Fruit fly (Drosophila melanogaster): Measurements from ENCODE around the gene Osi8.

Osi8 gene

dm6 chr3R:6244035-6244434, 10.9 kb upstream of the Osi8 start (continued):
- TF ChIP-seq CG7372 (GFP tag; IDR thresholded peaks at IDR 0.05) (no peak), CG15601 (tag; optimal IDR thresholded peaks at IDR 0.05) (no peak), wdn (GFP tag; IDR thresholded peaks at IDR 0.05) (no peak), Dip3 (GFP tag; optimal IDR thresholded peaks at IDR 0.05) (no peak), CG13624 (GFP tag; optimal IDR thresholded peaks at IDR 0.05) (no peak), CG3995 (GFP tag; optimal IDR thresholded peaks at IDR 0.05) (no peak), CG4617 (GFP tag; optimal IDR thresholded peaks at IDR 0.05; ENCODE audit: borderline replicate concordance) (no peak), Ada2b (GFP tag; IDR thresholded peaks at IDR 0.05) (no peak), Sin3A (optimal IDR thresholded peaks at IDR 0.05) (no peak)

dm6 chr3R:6244986-6245385, 10.0 kb upstream of the Osi8 start:
- no peak for TF ChIP-seq ato (GFP tag; IDR thresholded peaks at IDR 0.05; ENCODE audit: partially characterized antibody)
- no peak for TF ChIP-seq Dll (GFP tag; IDR thresholded peaks at IDR 0.05; ENCODE audit: partially characterized antibody)
- TF ChIP-seq klu (GFP tag; IDR thresholded peaks at IDR 0.05) = 0 out of 2 replicates have a peak, but pooled peaks have one; percentile 18
- no peak for TF ChIP-seq chm (GFP tag; IDR thresholded peaks at IDR 0.05)
- TF ChIP-seq abd-A (tag; optimal IDR thresholded peaks at IDR 0.05) = no peak
- TF ChIP-seq CG7987 (GFP tag; optimal IDR thresholded peaks at IDR 0.05) = no peak
- TF ChIP-seq br (optimal IDR thresholded peaks at IDR 0.05) = no peak
- TF ChIP-seq gt (GFP tag; IDR thresholded peaks at IDR 0.05) = no peak
- TF ChIP-seq TFAM (GFP tag; optimal IDR thresholded peaks at IDR 0.05) = no peak
- no peak for TF ChIP-seq CG8281 (tag; optimal IDR thresholded peaks at IDR 0.05)
- TF ChIP-seq Hr78 (GFP tag; optimal IDR thresholded peaks at IDR 0.05) = peak in 1 of 2 experiments; percentile 79
- TF ChIP-seq CG3838 (GFP tag; optimal IDR thresholded peaks at IDR 0.05) = no peak
- TF ChIP-seq CG2889 (GFP tag; IDR thresholded peaks at IDR 0.05) = no peak
- TF ChIP-seq CG33213 (GFP tag; optimal IDR thresholded peaks at IDR 0.05) = no peak
- TF ChIP-seq Dfd (GFP tag; optimal IDR thresholded peaks at IDR 0.05) = no peak
- TF ChIP-seq CG7963 (GFP tag; IDR thresholded peaks at IDR 0.05; ENCODE audit: partially characterized antibody) = no peak
- TF ChIP-seq MTF-1 (GFP tag; optimal IDR thresholded peaks at IDR 0.05; ENCODE audit: borderline replicate concordance) = no peak
- peak in 1 of 2 experiments; percentile 47 for TF ChIP-seq Pdp1 (GFP tag; optimal IDR thresholded peaks at IDR 0.05)
- no peak for TF ChIP-seq ash1 (GFP tag; optimal IDR thresholded peaks at IDR 0.05)
- no peak for TF ChIP-seq onecut (GFP tag; IDR thresholded peaks at IDR 0.05)
- TF ChIP-seq cwo (GFP tag; optimal IDR thresholded peaks at IDR 0.05) = no peak
- TF ChIP-seq CG14965 (GFP tag; optimal IDR thresholded peaks at IDR 0.05; ENCODE audit: borderline replicate concordance) = no peak
- no peak for TF ChIP-seq cato (GFP tag; optimal IDR thresholded peaks at IDR 0.05; ENCODE audit: borderline replicate concordance)
- no peak for TF ChIP-seq CG8359 (GFP tag; optimal IDR thresholded peaks at IDR 0.05; ENCODE audit: borderline replicate concordance)
- TF ChIP-seq tgo (GFP tag; IDR thresholded peaks at IDR 0.05) = no peak
- TF ChIP-seq CG32532 (GFP tag; IDR thresholded peaks at IDR 0.05) = no peak
- no peak for TF ChIP-seq Max (GFP tag; optimal IDR thresholded peaks at IDR 0.05)
- no peak for TF ChIP-seq CG30403 (GFP tag; optimal IDR thresholded peaks at IDR 0.05)
- TF ChIP-seq Spps (tag; optimal IDR thresholded peaks at IDR 0.05) = no peak
- no peak for TF ChIP-seq Rx (GFP tag; IDR thresholded peaks at IDR 0.05)
- no peak for TF ChIP-seq CG7928 (GFP tag; optimal IDR thresholded peaks at IDR 0.05)
- TF ChIP-seq al (GFP tag; IDR thresholded peaks at IDR 0.05) = no peak
- peak; percentile 55; the same call in 1 of the 2 replicates for TF ChIP-seq vvl (GFP tag; IDR thresholded peaks at IDR 0.05)
- TF ChIP-seq Oli (tag; optimal IDR thresholded peaks at IDR 0.05) = no peak
- TF ChIP-seq sisA (GFP tag; IDR thresholded peaks at IDR 0.05) = no peak
- no peak for TF ChIP-seq chn (GFP tag; optimal IDR thresholded peaks at IDR 0.05)
- no peak for TF ChIP-seq HLH3B (GFP tag; IDR thresholded peaks at IDR 0.05)
- TF ChIP-seq Blimp-1 (GFP tag; optimal IDR thresholded peaks at IDR 0.05) = peak; percentile 91
- no peak for TF ChIP-seq dm (GFP tag; optimal IDR thresholded peaks at IDR 0.05)
- no peak for TF ChIP-seq CG10543 (GFP tag; optimal IDR thresholded peaks at IDR 0.05)
- TF ChIP-seq Six4 (GFP tag; optimal IDR thresholded peaks at IDR 0.05) = no peak
- TF ChIP-seq slou (GFP tag; optimal IDR thresholded peaks at IDR 0.05) = no peak
